Worm (Caenorhabditis elegans) whole organism, L2 larva: ENCODE results near the gene gly-6.

ENCODE experiments used
- C34F6.9 ChIP-seq: fragments of 150-350 bp; optimal IDR thresholded peaks from 2 replicates; lab custom pipeline; 2014; ENCODE audit warnings: missing biosample characterization, missing genetic modification characterization
- F13H6.1 ChIP-seq: sonication (generic microtip); optimal IDR thresholded peaks from 2 replicates; lab custom pipeline; 2016; ENCODE audit warnings: missing genetic modification characterization, missing compliant biosample characterization
- Y55F3AM.14 ChIP-seq: fragments of 200-800 bp; sonication (Bioruptor generic); optimal IDR thresholded peaks from 2 replicates; lab custom pipeline; 2018; ENCODE audit warnings: mild to moderate bottlenecking, missing genetic modification characterization, missing compliant biosample characterization
- ZK546.5 ChIP-seq: sonication (generic microtip); optimal IDR thresholded peaks from 2 replicates; lab custom pipeline; 2017; ENCODE audit warnings: missing biosample characterization, missing genetic modification characterization
- alr-1 ChIP-seq: fragments of 150-350 bp; optimal IDR thresholded peaks from 2 replicates; lab custom pipeline; 2014; ENCODE audit warnings: missing biosample characterization, missing genetic modification characterization
- aly-2 ChIP-seq: fragments of 150-350 bp; optimal IDR thresholded peaks from 2 replicates; lab custom pipeline; 2014; ENCODE audit warnings: missing biosample characterization, missing genetic modification characterization
- ama-1 ChIP-seq: fragments of 150-350 bp; optimal IDR thresholded peaks from 2 replicates; lab custom pipeline; 2018; ENCODE audit warnings: inconsistent platforms
- blmp-1 ChIP-seq: sonication (generic microtip); optimal IDR thresholded peaks from 2 replicates; lab custom pipeline; 2017; ENCODE audit warnings: missing genetic modification characterization, mild to moderate bottlenecking, missing compliant biosample characterization, antibody characterized with exemption, moderate library complexity; ENCODE audit not compliant: insufficient read depth
- ceh-82 ChIP-seq: fragments of 150-350 bp; optimal IDR thresholded peaks from 2 replicates; lab custom pipeline; 2014; ENCODE audit warnings: missing biosample characterization, missing genetic modification characterization
- crh-2 ChIP-seq: sonication (generic microtip); optimal IDR thresholded peaks from 2 replicates; lab custom pipeline; 2017; ENCODE audit warnings: missing biosample characterization, missing genetic modification characterization
- dmd-4 ChIP-seq: sonication (generic microtip); optimal IDR thresholded peaks from 2 replicates; lab custom pipeline; 2017; ENCODE audit warnings: missing biosample characterization, missing genetic modification characterization
- egl-27 ChIP-seq: sonication (generic microtip); optimal IDR thresholded peaks from 3 replicates; lab custom pipeline; 2017; ENCODE audit warnings: missing biosample characterization, missing genetic modification reagents, missing genetic modification characterization
- elt-3 ChIP-seq: sonication (generic microtip); optimal IDR thresholded peaks from 2 replicates; lab custom pipeline; 2017; ENCODE audit warnings: missing biosample characterization, missing genetic modification characterization
- gmeb-1 ChIP-seq: fragments of 150-350 bp; optimal IDR thresholded peaks from 2 replicates; lab custom pipeline; 2014; ENCODE audit warnings: missing biosample characterization, missing genetic modification characterization
- lin-11 ChIP-seq: fragments of 150-350 bp; sonication (generic microtip); optimal IDR thresholded peaks from 2 replicates; lab custom pipeline; 2014; ENCODE audit warnings: missing biosample characterization, missing genetic modification characterization, inconsistent platforms, mixed read lengths
- lin-13 ChIP-seq: fragments of 150-350 bp; optimal IDR thresholded peaks from 2 replicates; lab custom pipeline; 2014; ENCODE audit warnings: missing biosample characterization, missing genetic modification reagents, missing genetic modification characterization
- lin-39 ChIP-seq: fragments of 150-350 bp; optimal IDR thresholded peaks from 2 replicates; lab custom pipeline; 2014; ENCODE audit warnings: missing biosample characterization, missing genetic modification reagents, missing genetic modification characterization
- lsy-2 ChIP-seq, 2 experiments: fragments of 150-350 bp in 1 of 2; sonication (generic microtip) in 1 of 2; optimal IDR thresholded peaks; 2 replicates each; lab custom pipeline; 2014 to 2017; ENCODE audit warnings: missing biosample characterization in 2 of 2, missing genetic modification characterization in 2 of 2
- mbf-1 ChIP-seq: sonication (generic microtip); optimal IDR thresholded peaks from 2 replicates; lab custom pipeline; 2017; ENCODE audit warnings: missing biosample characterization, missing genetic modification characterization
- mdl-1 ChIP-seq, 2 experiments: fragments of 150-350 bp in 1 of 2; sonication (generic microtip) in 1 of 2; optimal IDR thresholded peaks; 2 replicates each; lab custom pipeline; 2017; ENCODE audit warnings: missing biosample characterization in 2 of 2, missing genetic modification characterization in 2 of 2
- nhr-10 ChIP-seq: sonication (generic microtip); optimal IDR thresholded peaks from 2 replicates; lab custom pipeline; 2017; ENCODE audit warnings: missing biosample characterization, missing genetic modification characterization
- nhr-11 ChIP-seq: fragments of 150-350 bp; optimal IDR thresholded peaks from 2 replicates; lab custom pipeline; 2014; ENCODE audit warnings: missing biosample characterization, missing genetic modification characterization
- nhr-12 ChIP-seq: fragments of 150-350 bp; optimal IDR thresholded peaks from 2 replicates; lab custom pipeline; 2014; ENCODE audit warnings: missing biosample characterization, missing genetic modification characterization
- nhr-129 ChIP-seq: fragments of 150-350 bp; optimal IDR thresholded peaks from 2 replicates; lab custom pipeline; 2014; ENCODE audit warnings: missing biosample characterization, missing genetic modification characterization
- nhr-21 ChIP-seq: fragments of 150-350 bp; optimal IDR thresholded peaks from 2 replicates; lab custom pipeline; 2014; ENCODE audit warnings: missing biosample characterization, missing genetic modification characterization
- nhr-23 ChIP-seq: fragments of 150-350 bp; optimal IDR thresholded peaks from 2 replicates; lab custom pipeline; 2014; ENCODE audit warnings: missing biosample characterization, missing genetic modification reagents, missing genetic modification characterization
- nhr-25 ChIP-seq: fragments of 150-350 bp; sonication (generic microtip); optimal IDR thresholded peaks from 3 replicates; lab custom pipeline; 2014; ENCODE audit warnings: missing biosample characterization, missing genetic modification characterization
- nhr-6 ChIP-seq: fragments of 150-350 bp; optimal IDR thresholded peaks from 2 replicates; lab custom pipeline; 2014; ENCODE audit warnings: missing biosample characterization, missing genetic modification characterization
- nhr-77 ChIP-seq: fragments of 150-350 bp; optimal IDR thresholded peaks from 2 replicates; lab custom pipeline; 2014; ENCODE audit warnings: missing biosample characterization, missing genetic modification characterization
- peb-1 ChIP-seq: fragments of 150-350 bp; optimal IDR thresholded peaks from 2 replicates; lab custom pipeline; 2014; ENCODE audit warnings: missing biosample characterization, missing genetic modification characterization
- sem-4 ChIP-seq: fragments of 150-350 bp; optimal IDR thresholded peaks from 2 replicates; lab custom pipeline; 2014; ENCODE audit warnings: missing biosample characterization, missing genetic modification reagents, missing genetic modification characterization
- skn-1 ChIP-seq: sonication (generic microtip); optimal IDR thresholded peaks from 2 replicates; lab custom pipeline; 2017; ENCODE audit warnings: missing biosample characterization, missing genetic modification characterization
- sma-3 ChIP-seq: sonication (generic microtip); optimal IDR thresholded peaks from 2 replicates; lab custom pipeline; 2016; ENCODE audit warnings: missing genetic modification reagents, missing genetic modification characterization, missing compliant biosample characterization
- sma-9 ChIP-seq, 2 experiments: fragments of 150-350 bp in 1 of 2; sonication (generic microtip) in 1 of 2; optimal IDR thresholded peaks; 2 replicates each; lab custom pipeline; 2014 to 2016; ENCODE audit warnings: missing genetic modification characterization in 2 of 2, mild to moderate bottlenecking in 1 of 2, missing biosample characterization in 1 of 2, missing compliant biosample characterization in 1 of 2, missing genetic modification reagents in 1 of 2, moderate library complexity in 1 of 2
- snpc-4 ChIP-seq: fragments of 150-350 bp; optimal IDR thresholded peaks from 2 replicates; lab custom pipeline; 2014; ENCODE audit warnings: missing biosample characterization, missing genetic modification characterization
- unc-39 ChIP-seq: fragments of 150-350 bp; optimal IDR thresholded peaks from 2 replicates; lab custom pipeline; 2014; ENCODE audit warnings: missing biosample characterization, missing genetic modification characterization
- unc-55 ChIP-seq: fragments of 150-350 bp; sonication (generic microtip); optimal IDR thresholded peaks from 3 replicates; lab custom pipeline; 2014; ENCODE audit warnings: missing biosample characterization, missing genetic modification reagents, missing genetic modification characterization
- unc-62 ChIP-seq: fragments of 150-350 bp; optimal IDR thresholded peaks from 2 replicates; lab custom pipeline; 2014; ENCODE audit warnings: missing biosample characterization, missing genetic modification reagents, missing genetic modification characterization
- ztf-1 ChIP-seq: fragments of 200-800 bp; sonication (Bioruptor generic); conservative IDR thresholded peaks from 2 replicates; pipeline ENCODE4 v1.3.6; 2022; ENCODE audit warnings: missing genetic modification characterization, missing compliant biosample characterization
- ztf-11 ChIP-seq: sonication (generic microtip); optimal IDR thresholded peaks from 2 replicates; lab custom pipeline; 2017; ENCODE audit warnings: missing biosample characterization, missing genetic modification characterization
- ztf-4 ChIP-seq: fragments of 150-350 bp; optimal IDR thresholded peaks from 2 replicates; lab custom pipeline; 2014; ENCODE audit warnings: missing biosample characterization, missing genetic modification characterization

Gene gly-6

DNA sequence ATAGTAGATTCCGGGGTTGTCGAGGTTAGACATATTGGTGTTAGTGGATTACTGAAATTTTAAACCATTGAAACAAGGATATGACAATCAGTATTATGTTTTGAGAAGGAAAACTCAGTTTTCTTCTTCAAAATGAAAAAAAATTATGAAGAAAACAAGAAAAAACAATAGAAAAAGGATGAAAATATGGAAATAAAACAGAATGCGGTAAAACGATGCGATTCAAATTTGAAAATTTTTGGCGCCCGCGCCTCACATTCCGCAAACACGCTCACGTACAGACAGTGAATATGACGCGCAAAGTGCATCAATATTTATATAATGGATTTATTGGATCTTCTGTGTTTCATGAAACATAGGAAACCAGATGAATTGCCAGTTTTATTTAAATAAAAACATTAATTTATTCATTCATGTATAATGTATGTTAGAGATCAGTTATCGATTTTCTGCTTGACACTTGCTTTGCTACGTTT lies 39.8 kb downstream of the gly-6 start, which contains the start of gene mcm-5:
Gene mcm-5 (minus strand): TSS at position 51 of the 476 bp plus-strand sequence.
- no peak for TF ChIP-seq nhr-23
- TF ChIP-seq lin-11 (tag; lab: Kevin White, UChicago), result no peak
- TF ChIP-seq F13H6.1, result no peak
- no peak for TF ChIP-seq nhr-129 (tag; lab: Kevin White, UChicago)
- TF ChIP-seq gmeb-1 (tag; lab: Kevin White, UChicago), result peak; percentile 70
- peak; percentile 66 for TF ChIP-seq C34F6.9 (tag; lab: Kevin White, UChicago)
- peak; percentile 70 for TF ChIP-seq unc-55 (GFP tag; lab: Kevin White, UChicago)
- TF ChIP-seq skn-1 (tag; lab: Kevin White, UChicago), result no peak
- TF ChIP-seq lsy-2 (tag; optimal IDR thresholded peaks at IDR 0.05; lab: Kevin White, UChicago), result peak in 1 of 2 experiments; percentile 48
- peak; percentile 8 for TF ChIP-seq crh-2 (tag; lab: Kevin White, UChicago)

ce11 chrIII:4289952-4290351 lies 41.1 kb downstream of the gly-6 start:
- TF ChIP-seq unc-62 (GFP tag; lab: Kevin White, UChicago) (no peak), peb-1 (no peak), nhr-10 (no peak), egl-27 (tag; lab: Kevin White, UChicago) (no peak), alr-1 (no peak), aly-2 (no peak), nhr-77 (tag; lab: Kevin White, UChicago) (no peak), sma-9 (GFP tag; optimal IDR thresholded peaks at IDR 0.05; lab: Kevin White, UChicago) (no peak), sma-9 (tag; optimal IDR thresholded peaks at IDR 0.05; lab: Kevin White, UChicago) (no peak), lsy-2 (tag; optimal IDR thresholded peaks at IDR 0.05; lab: Kevin White, UChicago) (no peak), nhr-11 (tag; lab: Kevin White, UChicago) (no peak), ZK546.5 (tag; lab: Kevin White, UChicago) (no peak), Y55F3AM.14 (no peak), mdl-1 (tag; optimal IDR thresholded peaks at IDR 0.05; lab: Kevin White, UChicago) (no peak), nhr-6 (no peak), dmd-4 (no peak), unc-55 (GFP tag; lab: Kevin White, UChicago) (no peak), ztf-11 (no peak), unc-39 (tag; lab: Kevin White, UChicago) (no peak), nhr-129 (tag; lab: Kevin White, UChicago) (no peak), ztf-1 (GFP tag; lab: Robert Waterston, UW) (no peak)

ce11 chrIII:4287379-4287778 lies 43.6 kb downstream of the gly-6 start, which contains the start of gene R10E4.3:
R10E4.3 (minus strand) TSS chrIII:4287479.
- TF ChIP-seq sem-4 (tag; lab: Kevin White, UChicago) (no peak), nhr-77 (tag; lab: Kevin White, UChicago) (no peak), C34F6.9 (tag; lab: Kevin White, UChicago) (no peak), ztf-4 (tag; lab: Kevin White, UChicago) (no peak), Y55F3AM.14 (no peak), alr-1 (no peak), elt-3 (no peak), sma-3 (no peak), aly-2 (no peak), sma-9 (GFP tag; optimal IDR thresholded peaks at IDR 0.05; lab: Kevin White, UChicago) (no peak), sma-9 (tag; optimal IDR thresholded peaks at IDR 0.05; lab: Kevin White, UChicago) (no peak), unc-55 (GFP tag; lab: Kevin White, UChicago) (no peak), F13H6.1 (no peak), nhr-12 (no peak), nhr-11 (tag; lab: Kevin White, UChicago) (no peak), ztf-1 (GFP tag; lab: Robert Waterston, UW) (no peak)

ce11 chrIII:4284732-4285165 lies 46.3 kb downstream of the gly-6 start:
- TF ChIP-seq C34F6.9 (tag; lab: Kevin White, UChicago) (peak; percentile 56), nhr-6 (peak; percentile 41), nhr-129 (tag; lab: Kevin White, UChicago) (peak; percentile 82), lsy-2 (tag; optimal IDR thresholded peaks at IDR 0.05; lab: Kevin White, UChicago) (peak in 1 of 2 experiments; percentile 85), peb-1 (no peak), nhr-23 (no peak), egl-27 (tag; lab: Kevin White, UChicago) (peak; percentile 72), sma-3 (peak; percentile 97), snpc-4 (tag; lab: Kevin White, UChicago) (peak; percentile 30), ztf-11 (no peak), unc-62 (GFP tag; lab: Kevin White, UChicago) (no peak), gmeb-1 (tag; lab: Kevin White, UChicago) (peak; percentile 58), mdl-1 (tag; optimal IDR thresholded peaks at IDR 0.05; lab: Kevin White, UChicago) (peak in 1 of 2 experiments; percentile 82), ztf-1 (GFP tag; lab: Robert Waterston, UW) (no peak), unc-39 (tag; lab: Kevin White, UChicago) (no peak), ztf-4 (tag; lab: Kevin White, UChicago) (no peak), alr-1 (no peak), lin-13 (GFP tag; lab: Kevin White, UChicago) (peak; percentile 38), F13H6.1 (peak; percentile 93), nhr-77 (tag; lab: Kevin White, UChicago) (no peak), crh-2 (tag; lab: Kevin White, UChicago) (peak; percentile 73), dmd-4 (no peak), lin-39 (no peak), ama-1 (no peak), ceh-82 (no peak), nhr-21 (tag; lab: Kevin White, UChicago) (peak; percentile 87), mbf-1 (tag; lab: Kevin White, UChicago) (no peak), nhr-12 (no peak), lin-11 (tag; lab: Kevin White, UChicago) (no peak), skn-1 (tag; lab: Kevin White, UChicago) (no peak), sem-4 (tag; lab: Kevin White, UChicago) (peak; percentile 58), ZK546.5 (tag; lab: Kevin White, UChicago) (no peak), nhr-25 (tag; lab: Kevin White, UChicago) (peak; percentile 95), blmp-1 (tag; lab: Kevin White, UChicago) (peak; percentile 79)
